Worm (Caenorhabditis elegans) whole organism, L4 larva: ENCODE results near the gene pvf-1.

ENCODE experiments used
- nhr-11 ChIP-seq: fragments of 150-350 bp; optimal IDR thresholded peaks from 2 replicates; lab custom pipeline; 2014; ENCODE audit warnings: missing biosample characterization, missing genetic modification characterization
- pha-4 ChIP-seq, 2 experiments: fragments of 150-350 bp in 1 of 2; fragments of 200-800 bp in 1 of 2; sonication (Bioruptor generic) in 1 of 2; IDR thresholded peaks in 1 of 2; optimal IDR thresholded peaks in 1 of 2; 2 replicates each; pipeline versions ENCODE4 v1.3.6 to Lab custom; 2014 to 2022; ENCODE audit warnings: missing genetic modification characterization in 2 of 2, missing genetic modification reagents in 2 of 2, missing biosample characterization in 1 of 2, missing compliant biosample characterization in 1 of 2
- unc-39 ChIP-seq: sonication (generic microtip); optimal IDR thresholded peaks from 2 replicates; lab custom pipeline; 2017; ENCODE audit warnings: missing biosample characterization, missing genetic modification characterization

DNA sequence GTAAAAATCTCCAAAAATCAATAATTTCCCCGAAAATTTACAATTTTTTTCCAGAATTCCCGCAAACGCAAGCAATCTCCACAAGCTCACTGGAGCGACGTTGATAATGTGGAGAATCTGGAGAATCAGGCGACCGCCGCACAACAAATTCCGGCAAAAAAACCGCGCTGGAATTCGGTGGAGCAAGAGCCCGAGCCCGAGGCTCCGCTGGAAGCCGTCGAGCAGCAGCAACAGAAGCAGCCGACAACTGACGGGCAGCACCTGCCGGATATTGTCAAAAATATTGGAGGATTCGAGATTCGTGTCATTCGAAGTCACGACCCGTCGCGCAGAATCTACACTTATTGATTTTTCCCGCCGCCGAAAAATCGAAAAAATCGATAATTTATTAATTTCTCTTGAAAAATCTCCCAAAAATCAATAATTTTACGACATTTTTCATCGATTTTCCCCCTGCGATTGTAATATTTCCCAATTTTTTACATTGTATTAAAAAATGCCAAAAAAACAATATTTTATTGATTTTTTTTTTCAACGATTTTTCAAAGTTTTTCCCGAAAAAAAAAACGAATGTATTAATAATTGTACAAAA is 28.1 kb upstream of the pvf-1 start:
- TF ChIP-seq pha-4 (GFP tag; IDR thresholded peaks at IDR 0.05; lab: Robert Waterston, UW) (no peak), pha-4 (tag; optimal IDR thresholded peaks at IDR 0.05; lab: Kevin White, UChicago) (no peak), nhr-11 (tag; lab: Kevin White, UChicago) (no peak), unc-39 (tag; lab: Kevin White, UChicago) (no peak)
